Worm (Caenorhabditis elegans): ENCODE measurements around the gene Y64G10A.2.

Y64G10A.2 gene

ce11 chrIV:14244357-14244756, at the start of gene Y64G10A.2:
Y64G10A.2 (minus strand) TSS chrIV:14244457.
- TF ChIP-seq tbx-8 (GFP tag; optimal IDR thresholded peaks at IDR 0.05) (no peak), nhr-237 (tag; optimal IDR thresholded peaks at IDR 0.05) (no peak), elt-3 (tag; optimal IDR thresholded peaks at IDR 0.05) (no peak), elt-1 (tag; optimal IDR thresholded peaks at IDR 0.05; ENCODE audit: borderline replicate concordance, insufficient read depth) (no peak), flh-1 (GFP tag; optimal IDR thresholded peaks at IDR 0.05) (no peak), ceh-39 (tag; optimal IDR thresholded peaks at IDR 0.05) (no peak), unc-120 (tag; optimal IDR thresholded peaks at IDR 0.05; ENCODE audit: poor library complexity, severe bottlenecking) (no peak), cnd-1 (tag; optimal IDR thresholded peaks at IDR 0.05) (no peak), unc-39 (tag; optimal IDR thresholded peaks at IDR 0.05) (no peak), sem-2 (GFP tag; optimal IDR thresholded peaks at IDR 0.05) (no peak), blmp-1 (tag; optimal IDR thresholded peaks at IDR 0.05) (no peak), mls-2 (tag; optimal IDR thresholded peaks at IDR 0.05) (no peak), ztf-11 (tag; optimal IDR thresholded peaks at IDR 0.05) (no peak), lin-32 (GFP tag; optimal IDR thresholded peaks at IDR 0.05) (no peak), ham-2 (GFP tag; optimal IDR thresholded peaks at IDR 0.05) (no peak), nhr-76 (tag; optimal IDR thresholded peaks at IDR 0.05) (no peak), hlh-1 (tag; optimal IDR thresholded peaks at IDR 0.05) (no peak), zip-8 (tag; optimal IDR thresholded peaks at IDR 0.05) (no peak), nhr-28 (tag; optimal IDR thresholded peaks at IDR 0.05) (no peak)

DNA sequence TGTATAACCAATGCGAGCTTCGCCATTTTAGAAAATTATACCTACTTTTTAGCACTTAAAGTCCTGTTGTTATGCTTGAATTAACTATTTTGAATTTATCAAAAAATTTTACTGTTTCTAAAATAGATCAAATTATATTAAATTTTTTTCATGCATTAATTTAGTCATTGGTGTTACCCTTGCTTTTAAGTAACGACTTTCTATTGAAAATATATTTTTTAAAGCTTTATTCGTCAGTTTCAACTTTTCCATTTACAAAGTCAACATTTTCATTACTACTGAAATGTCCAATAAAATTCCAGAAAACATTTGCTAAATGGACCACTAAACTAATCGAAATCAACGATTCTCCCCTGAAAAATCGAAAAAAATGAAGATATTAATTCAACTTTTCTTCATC, 47.3 kb upstream of the Y64G10A.2 start, which contains the start of gene Y64G10A.7:
Gene Y64G10A.7 (plus strand): TSS at position 301 of the 400 bp plus-strand sequence.
- TF ChIP-seq unc-120 (tag; optimal IDR thresholded peaks at IDR 0.05; ENCODE audit: poor library complexity, severe bottlenecking) (no peak), cnd-1 (tag; optimal IDR thresholded peaks at IDR 0.05) (no peak), sptf-1 (tag; optimal IDR thresholded peaks at IDR 0.05) (no peak)

- no peak for TF ChIP-seq ztf-11 (tag; optimal IDR thresholded peaks at IDR 0.05)
- no peak for TF ChIP-seq lin-13 (tag; optimal IDR thresholded peaks at IDR 0.05)
- TF ChIP-seq nhr-2 (tag; optimal IDR thresholded peaks at IDR 0.05), result no peak
- no peak for TF ChIP-seq mls-2 (tag; optimal IDR thresholded peaks at IDR 0.05)
- TF ChIP-seq nhr-237 (tag; optimal IDR thresholded peaks at IDR 0.05), result no peak
- TF ChIP-seq drap-1 (GFP tag; optimal IDR thresholded peaks at IDR 0.05), result no peak
- TF ChIP-seq nhr-12 (tag; optimal IDR thresholded peaks at IDR 0.05), result no peak
- no peak for TF ChIP-seq pha-4 (tag; optimal IDR thresholded peaks at IDR 0.05)
- no peak for TF ChIP-seq bed-3 (GFP tag; optimal IDR thresholded peaks at IDR 0.05)
- no peak for TF ChIP-seq ceh-83 (GFP tag; optimal IDR thresholded peaks at IDR 0.05)
- no peak for TF ChIP-seq blmp-1 (tag; optimal IDR thresholded peaks at IDR 0.05)
- no peak for TF ChIP-seq tbx-8 (GFP tag; optimal IDR thresholded peaks at IDR 0.05)
- no peak for TF ChIP-seq ceh-43 (GFP tag; optimal IDR thresholded peaks at IDR 0.05)
- no peak for TF ChIP-seq sptf-1 (tag; optimal IDR thresholded peaks at IDR 0.05)
- TF ChIP-seq M03D4.4 (tag; optimal IDR thresholded peaks at IDR 0.05), result no peak
Observed at ce11 chrIV:14284920-14285319, 40.7 kb upstream of the Y64G10A.2 start.

- TF ChIP-seq ceh-43 (GFP tag; optimal IDR thresholded peaks at IDR 0.05), result no peak
- no peak for TF ChIP-seq unc-62 (GFP tag; optimal IDR thresholded peaks at IDR 0.05)
- no peak for TF ChIP-seq lin-32 (GFP tag; optimal IDR thresholded peaks at IDR 0.05)
- no peak for TF ChIP-seq nhr-76 (tag; optimal IDR thresholded peaks at IDR 0.05)
- no peak for TF ChIP-seq elt-1 (tag; optimal IDR thresholded peaks at IDR 0.05; ENCODE audit: borderline replicate concordance, insufficient read depth)
Observed at ce11 chrIV:14276773-14277388, 32.6 kb upstream of the Y64G10A.2 start.

DNA sequence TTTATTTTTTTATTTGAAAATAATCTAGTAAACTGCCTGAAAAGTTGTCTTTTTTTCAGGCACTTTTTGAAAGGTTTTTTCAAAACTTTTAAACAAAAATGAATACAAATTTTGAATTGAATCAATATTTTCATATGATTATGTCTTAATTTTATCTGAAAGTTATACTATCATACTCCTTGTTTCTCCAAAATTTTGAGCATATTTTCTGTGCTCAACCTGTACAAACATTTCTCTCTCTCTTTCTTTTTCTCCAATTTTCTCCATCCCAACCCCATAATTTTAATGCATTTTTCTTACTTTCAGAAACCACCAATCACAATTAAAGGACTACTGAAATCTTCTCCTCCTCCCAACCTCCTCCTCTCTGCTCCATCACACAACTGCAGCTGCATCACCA, 31.9 kb upstream of the Y64G10A.2 start, which contains the start of gene ilcr-1:
Gene ilcr-1 (plus strand): TSS at position 301 of the 400 bp plus-strand sequence.
- TF ChIP-seq unc-120 (tag; optimal IDR thresholded peaks at IDR 0.05; ENCODE audit: poor library complexity, severe bottlenecking) (no peak), elt-1 (tag; optimal IDR thresholded peaks at IDR 0.05; ENCODE audit: borderline replicate concordance, insufficient read depth) (no peak), lin-32 (GFP tag; optimal IDR thresholded peaks at IDR 0.05) (no peak), blmp-1 (tag; optimal IDR thresholded peaks at IDR 0.05) (no peak), nhr-2 (tag; optimal IDR thresholded peaks at IDR 0.05) (no peak), nhr-12 (tag; optimal IDR thresholded peaks at IDR 0.05) (no peak), M03D4.4 (tag; optimal IDR thresholded peaks at IDR 0.05) (no peak), tbx-8 (GFP tag; optimal IDR thresholded peaks at IDR 0.05) (no peak), unc-62 (GFP tag; optimal IDR thresholded peaks at IDR 0.05) (no peak), elt-3 (tag; optimal IDR thresholded peaks at IDR 0.05) (no peak), pha-4 (tag; optimal IDR thresholded peaks at IDR 0.05) (no peak), cnd-1 (tag; optimal IDR thresholded peaks at IDR 0.05) (no peak)
